Worm (Caenorhabditis elegans) whole organism, late embryonic: ENCODE measurements around the gene ubq-1.

Source experiments
- C08G9.2 ChIP-seq: sonication (generic microtip); optimal IDR thresholded peaks from 2 replicates; lab custom pipeline; 2016; ENCODE audit warnings: mild to moderate bottlenecking, missing genetic modification characterization, moderate library complexity, missing compliant biosample characterization
- K02D7.2 ChIP-seq: sonication (generic microtip); optimal IDR thresholded peaks from 2 replicates; lab custom pipeline; 2017; ENCODE audit warnings: mild to moderate bottlenecking, missing genetic modification characterization, missing compliant biosample characterization
- T23F11.4 ChIP-seq: fragments of 200-800 bp; sonication (Bioruptor generic); optimal IDR thresholded peaks from 2 replicates; lab custom pipeline; 2018; ENCODE audit warnings: mild to moderate bottlenecking, missing genetic modification characterization, missing compliant biosample characterization
- Y22D7AL.16 ChIP-seq: sonication (generic microtip); optimal IDR thresholded peaks from 2 replicates; lab custom pipeline; 2016; ENCODE audit warnings: missing genetic modification characterization, missing compliant biosample characterization
- ahr-1 ChIP-seq: sonication (generic microtip); optimal IDR thresholded peaks from 2 replicates; lab custom pipeline; 2016; ENCODE audit warnings: missing genetic modification characterization, missing compliant biosample characterization
- ama-1 ChIP-seq: fragments of 150-350 bp; optimal IDR thresholded peaks from 2 replicates; lab custom pipeline; 2014
- ceh-14 ChIP-seq: sonication (generic microtip); optimal IDR thresholded peaks from 2 replicates; lab custom pipeline; 2016; ENCODE audit warnings: missing genotype, missing genetic modification characterization, missing compliant biosample characterization
- ceh-18 ChIP-seq: sonication (generic microtip); optimal IDR thresholded peaks from 2 replicates; lab custom pipeline; 2016; ENCODE audit warnings: missing genetic modification characterization, missing compliant biosample characterization
- ceh-2 ChIP-seq: sonication (generic microtip); optimal IDR thresholded peaks from 2 replicates; lab custom pipeline; 2016; ENCODE audit warnings: missing genotype, missing genetic modification characterization, missing compliant biosample characterization
- ceh-22 ChIP-seq: sonication (generic microtip); optimal IDR thresholded peaks from 2 replicates; lab custom pipeline; 2017; ENCODE audit warnings: missing biosample characterization, missing genetic modification characterization
- ceh-24 ChIP-seq: sonication (generic microtip); optimal IDR thresholded peaks from 2 replicates; lab custom pipeline; 2016; ENCODE audit warnings: mild to moderate bottlenecking, missing genetic modification characterization, missing compliant biosample characterization
- ceh-30 ChIP-seq: fragments of 150-350 bp; optimal IDR thresholded peaks from 2 replicates; lab custom pipeline; 2014; ENCODE audit warnings: missing biosample characterization, missing genetic modification characterization
- ceh-31 ChIP-seq: sonication (generic microtip); optimal IDR thresholded peaks from 2 replicates; lab custom pipeline; 2016; ENCODE audit warnings: missing genetic modification characterization, missing compliant biosample characterization
- ceh-34 ChIP-seq: sonication (generic microtip); optimal IDR thresholded peaks from 2 replicates; lab custom pipeline; 2016; ENCODE audit warnings: mild to moderate bottlenecking, missing genetic modification characterization, missing compliant biosample characterization
- ceh-48 ChIP-seq: sonication (generic microtip); optimal IDR thresholded peaks from 2 replicates; lab custom pipeline; 2016; ENCODE audit warnings: missing genetic modification characterization, inconsistent platforms, missing compliant biosample characterization
- ceh-6 ChIP-seq: fragments of 200-800 bp; sonication (Bioruptor generic); optimal IDR thresholded peaks from 2 replicates; lab custom pipeline; 2018; ENCODE audit warnings: mild to moderate bottlenecking, missing genetic modification characterization, missing compliant biosample characterization
- ceh-9 ChIP-seq: sonication (generic microtip); optimal IDR thresholded peaks from 2 replicates; lab custom pipeline; 2016; ENCODE audit warnings: mild to moderate bottlenecking, missing genetic modification characterization, inconsistent platforms, missing compliant biosample characterization
- che-1 ChIP-seq: sonication (generic microtip); optimal IDR thresholded peaks from 2 replicates; lab custom pipeline; 2016; ENCODE audit warnings: mild to moderate bottlenecking, missing genetic modification characterization, missing compliant biosample characterization
- dmd-4 ChIP-seq: sonication (generic microtip); optimal IDR thresholded peaks from 2 replicates; lab custom pipeline; 2016; ENCODE audit warnings: borderline replicate concordance, missing genetic modification characterization, missing compliant biosample characterization
- elt-2 ChIP-seq: sonication (generic microtip); optimal IDR thresholded peaks from 2 replicates; lab custom pipeline; 2016; ENCODE audit warnings: missing genetic modification reagents, missing genetic modification characterization, missing compliant biosample characterization
- elt-4 ChIP-seq: sonication (generic microtip); optimal IDR thresholded peaks from 2 replicates; lab custom pipeline; 2016; ENCODE audit warnings: missing genetic modification characterization, missing compliant biosample characterization
- eyg-1 ChIP-seq: sonication (generic microtip); optimal IDR thresholded peaks from 2 replicates; lab custom pipeline; 2016; ENCODE audit warnings: missing genotype, missing genetic modification characterization, missing compliant biosample characterization
- hlh-30 ChIP-seq: sonication (generic microtip); optimal IDR thresholded peaks from 2 replicates; lab custom pipeline; 2017; ENCODE audit warnings: antibody characterized with exemption, missing genetic modification characterization, missing compliant biosample characterization; ENCODE audit not compliant: insufficient read depth
- hlh-8 ChIP-seq: sonication (generic microtip); optimal IDR thresholded peaks from 2 replicates; lab custom pipeline; 2016; ENCODE audit warnings: missing genotype, missing genetic modification characterization, missing compliant biosample characterization
- nfya-1 ChIP-seq: sonication (generic microtip); optimal IDR thresholded peaks from 2 replicates; lab custom pipeline; 2017; ENCODE audit warnings: missing genetic modification characterization, mild to moderate bottlenecking, missing compliant biosample characterization, antibody characterized with exemption, moderate library complexity
- nhr-232 ChIP-seq: sonication (generic microtip); optimal IDR thresholded peaks from 2 replicates; lab custom pipeline; 2016; ENCODE audit warnings: missing genetic modification characterization, missing compliant biosample characterization
- pax-1 ChIP-seq: fragments of 150-350 bp; optimal IDR thresholded peaks from 2 replicates; lab custom pipeline; 2014; ENCODE audit warnings: missing biosample characterization, missing genetic modification characterization
- pha-2 ChIP-seq: sonication (generic microtip); optimal IDR thresholded peaks from 2 replicates; lab custom pipeline; 2017; ENCODE audit warnings: mild to moderate bottlenecking, missing genetic modification characterization, missing compliant biosample characterization
- pha-4 ChIP-seq: fragments of 150-350 bp; optimal IDR thresholded peaks from 2 replicates; lab custom pipeline; 2018; ENCODE audit warnings: missing biosample characterization, missing genetic modification reagents, missing genetic modification characterization
- ref-2 ChIP-seq: sonication (generic microtip); optimal IDR thresholded peaks from 2 replicates; lab custom pipeline; 2016; ENCODE audit warnings: missing genetic modification characterization, missing compliant biosample characterization
- rnt-1 ChIP-seq: sonication (generic microtip); optimal IDR thresholded peaks from 2 replicates; lab custom pipeline; 2016; ENCODE audit warnings: missing genetic modification characterization, missing compliant biosample characterization
- sdc-2 ChIP-seq: sonication (generic microtip); optimal IDR thresholded peaks from 2 replicates; lab custom pipeline; 2016; ENCODE audit warnings: missing genotype, missing genetic modification characterization, missing compliant biosample characterization
- sox-4 ChIP-seq: sonication (generic microtip); optimal IDR thresholded peaks from 2 replicates; lab custom pipeline; 2017; ENCODE audit warnings: mild to moderate bottlenecking, missing genetic modification characterization, inconsistent platforms, missing compliant biosample characterization
- syd-9 ChIP-seq: sonication (generic microtip); optimal IDR thresholded peaks from 2 replicates; lab custom pipeline; 2016; ENCODE audit warnings: mild to moderate bottlenecking, missing genetic modification characterization, moderate library complexity, missing compliant biosample characterization
- tbx-7 ChIP-seq: sonication (generic microtip); optimal IDR thresholded peaks from 2 replicates; lab custom pipeline; 2016; ENCODE audit warnings: missing genotype, missing genetic modification characterization, missing compliant biosample characterization
- ttx-3 ChIP-seq: sonication (generic microtip); optimal IDR thresholded peaks from 2 replicates; lab custom pipeline; 2016; ENCODE audit warnings: missing genetic modification reagents, missing genetic modification characterization, missing compliant biosample characterization
- unc-3 ChIP-seq, 2 experiments: fragments of 200-800 bp in 1 of 2; sonication (Bioruptor generic) in 1 of 2; sonication (generic microtip) in 1 of 2; conservative IDR thresholded peaks in 1 of 2; optimal IDR thresholded peaks in 1 of 2; 2 replicates each; pipeline versions ENCODE4 v1.3.6 to Lab custom; 2016 to 2022; ENCODE audit warnings: missing compliant biosample characterization in 2 of 2, missing genetic modification characterization in 2 of 2, missing genetic modification reagents in 1 of 2
- unc-42 ChIP-seq: sonication (generic microtip); optimal IDR thresholded peaks from 2 replicates; lab custom pipeline; 2016; ENCODE audit warnings: missing genotype, missing genetic modification characterization, missing compliant biosample characterization
- unc-55 ChIP-seq: sonication (generic microtip); optimal IDR thresholded peaks from 2 replicates; lab custom pipeline; 2017; ENCODE audit warnings: missing biosample characterization, missing genetic modification reagents, missing genetic modification characterization

ubq-1 gene

ce11 chrIII:5943368-5944180, 3.5 kb downstream of the ubq-1 start:
- TF ChIP-seq ceh-24 (no peak), ama-1 (peak; percentile 86), ahr-1 (tag; lab: Kevin White, UChicago) (no peak), ceh-18 (tag; lab: Kevin White, UChicago) (no peak)

DNA sequence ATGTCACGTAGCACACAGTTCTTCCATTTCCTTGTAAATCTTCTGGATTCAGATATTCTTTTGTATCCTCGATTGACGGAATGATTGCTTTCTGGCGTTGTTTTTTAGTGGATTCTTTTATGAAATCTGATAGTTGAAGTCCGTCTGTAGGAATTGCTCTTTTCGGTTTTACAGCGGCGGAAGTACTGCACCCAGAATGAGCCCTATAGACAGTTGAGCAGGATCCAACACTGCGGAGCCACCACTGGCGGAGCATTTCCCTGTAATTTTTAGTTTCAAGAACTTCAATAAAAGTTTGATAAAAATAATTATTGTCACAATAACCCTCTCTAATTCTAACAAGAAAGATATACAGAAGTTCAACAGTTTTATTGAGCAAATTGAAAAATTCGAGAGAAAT, 5.8 kb downstream of the ubq-1 start, which contains the start of gene F25B5.5:
TSS of gene F25B5.5 (minus strand) at position 260 of the 400 bp plus-strand sequence.
- TF ChIP-seq K02D7.2 (tag; lab: Kevin White, UChicago) (no peak), rnt-1 (tag; lab: Kevin White, UChicago) (no peak), ceh-31 (no peak), hlh-30 (tag; lab: Kevin White, UChicago) (no peak), ama-1 (no peak), ceh-22 (tag; lab: Kevin White, UChicago) (no peak), T23F11.4 (GFP tag; lab: Kevin White, UChicago) (no peak), elt-2 (tag; lab: Kevin White, UChicago) (no peak), ceh-34 (tag; lab: Kevin White, UChicago) (no peak), ttx-3 (tag; lab: Kevin White, UChicago) (no peak), sox-4 (tag; lab: Kevin White, UChicago) (no peak), Y22D7AL.16 (no peak)
- TF ChIP-seq, all 69 proteins: peak for 0

ce11 chrIII:5948162-5948933, 8.3 kb downstream of the ubq-1 start, which contains the start of the genes F25B5.6 and F25B5.3:
F25B5.6 (minus strand) TSS chrIII:5948733.
F25B5.3 (plus strand) TSS chrIII:5948883.
- TF ChIP-seq unc-42 (peak; percentile 35), rnt-1 (tag; lab: Kevin White, UChicago) (no peak)

DNA sequence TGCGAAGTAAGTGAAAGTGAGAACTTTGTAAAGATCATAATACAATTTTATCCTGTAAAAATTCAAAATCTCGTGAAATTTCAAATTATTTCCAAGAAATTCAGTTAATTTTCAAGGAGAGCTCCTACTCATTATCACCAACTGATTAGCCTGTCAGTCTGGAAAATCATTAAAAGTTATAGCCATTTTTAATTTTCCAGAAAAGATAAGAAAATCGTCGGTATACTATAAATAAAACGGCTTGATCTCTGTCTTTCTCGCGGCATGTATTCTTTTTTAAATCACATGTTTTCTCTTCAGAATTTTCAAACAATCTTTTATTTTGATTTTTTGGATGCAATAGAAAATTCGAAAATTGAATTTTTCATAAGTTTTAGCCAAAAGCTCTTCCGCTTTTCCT, 8.9 kb downstream of the ubq-1 start:
- TF ChIP-seq sdc-2 (tag; lab: Kevin White, UChicago), result no peak
- no peak for TF ChIP-seq che-1 (tag; lab: Kevin White, UChicago)
- no peak for TF ChIP-seq ref-2 (tag; lab: Kevin White, UChicago)
- no peak for TF ChIP-seq ceh-48 (tag; lab: Kevin White, UChicago)
- no peak for TF ChIP-seq ceh-6
- TF ChIP-seq pha-4 (tag; lab: Kevin White, UChicago), result no peak
- TF ChIP-seq ceh-2 (tag; lab: Kevin White, UChicago), result no peak
- no peak for TF ChIP-seq eyg-1 (tag; lab: Kevin White, UChicago)
- TF ChIP-seq unc-3 (GFP tag; conservative IDR thresholded peaks at IDR 0.05; lab: Robert Waterston, UW), result no peak
- TF ChIP-seq unc-3 (tag; optimal IDR thresholded peaks at IDR 0.05; lab: Kevin White, UChicago), result no peak
- no peak for TF ChIP-seq nhr-232
- TF ChIP-seq elt-4, result no peak
- no peak for TF ChIP-seq unc-42
- TF ChIP-seq ceh-30 (tag; lab: Kevin White, UChicago), result no peak
- no peak for TF ChIP-seq ceh-9 (tag; lab: Kevin White, UChicago)
- no peak for TF ChIP-seq C08G9.2 (tag; lab: Kevin White, UChicago)
- TF ChIP-seq, all 69 proteins: peak for 0

DNA sequence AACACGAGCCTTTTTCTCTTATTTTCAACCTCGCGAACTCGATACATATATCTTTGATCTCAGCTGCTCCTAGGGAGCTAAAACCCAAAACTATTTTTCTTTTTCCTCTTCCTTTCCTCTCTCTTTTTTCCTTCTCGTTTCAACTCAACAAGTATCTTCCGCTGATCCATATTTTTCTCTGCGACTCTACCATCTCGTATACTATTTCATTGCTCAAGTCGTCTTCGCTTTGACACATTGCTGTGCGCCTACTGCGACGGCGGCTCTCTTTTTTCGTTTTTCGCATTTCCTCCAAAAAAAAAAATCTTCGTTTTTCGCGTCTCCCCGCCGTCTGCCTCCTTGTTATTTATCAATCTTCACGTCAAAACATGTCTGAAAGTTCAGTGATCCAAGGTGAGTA, 9.8 kb downstream of the ubq-1 start:
- TF ChIP-seq pha-4 (tag; lab: Kevin White, UChicago) (no peak), tbx-7 (tag; lab: Kevin White, UChicago) (no peak), unc-55 (GFP tag; lab: Kevin White, UChicago) (peak; percentile 21), ceh-9 (tag; lab: Kevin White, UChicago) (no peak), Y22D7AL.16 (no peak), ceh-14 (no peak), ceh-30 (tag; lab: Kevin White, UChicago) (no peak), pax-1 (tag; lab: Kevin White, UChicago) (no peak), syd-9 (tag; lab: Kevin White, UChicago) (no peak), nfya-1 (tag; lab: Kevin White, UChicago) (no peak), ceh-22 (tag; lab: Kevin White, UChicago) (no peak), dmd-4 (tag; lab: Kevin White, UChicago) (no peak), ceh-18 (tag; lab: Kevin White, UChicago) (peak; percentile 40), unc-3 (GFP tag; conservative IDR thresholded peaks at IDR 0.05; lab: Robert Waterston, UW) (no peak), unc-3 (tag; optimal IDR thresholded peaks at IDR 0.05; lab: Kevin White, UChicago) (no peak), pha-2 (tag; lab: Kevin White, UChicago) (no peak), unc-42 (peak; percentile 30), hlh-8 (no peak)
